Fruit fly (Drosophila melanogaster) whole organism, wandering third instar larva: Measurements from ENCODE around the gene cbt.

Experiments
- Abd-B ChIP-seq: fragments of >200 bp; optimal IDR thresholded peaks from 2 replicates; lab custom pipeline; 2017; ENCODE audit warnings: missing biosample characterization, missing genetic modification characterization
- Hr83 ChIP-seq: fragments of 200-300 bp; sonication (Bioruptor generic); optimal IDR thresholded peaks from 2 replicates; lab custom pipeline; 2016; ENCODE audit warnings: missing biosample characterization, mild to moderate bottlenecking, missing genetic modification characterization, moderate library complexity; ENCODE audit not compliant: poor library complexity, severe bottlenecking
- Mio ChIP-seq: sonication (Bioruptor generic); optimal IDR thresholded peaks from 2 replicates; lab custom pipeline; 2016; ENCODE audit warnings: missing biosample characterization, missing genetic modification characterization
- Sp1 ChIP-seq: fragments of 200-800 bp; sonication (Bioruptor generic); optimal IDR thresholded peaks from 3 replicates; lab custom pipeline; 2019; ENCODE audit warnings: missing biosample characterization, mild to moderate bottlenecking, missing genetic modification characterization, moderate library complexity
- br ChIP-seq: fragments of 200-800 bp; sonication (Bioruptor generic); optimal IDR thresholded peaks from 2 replicates; lab custom pipeline; 2016; ENCODE audit warnings: missing biosample characterization, missing genetic modification characterization
- dmrt93B ChIP-seq: fragments of 200-800 bp; sonication (Bioruptor generic); optimal IDR thresholded peaks from 2 replicates; lab custom pipeline; 2018; ENCODE audit warnings: missing biosample characterization, mild to moderate bottlenecking, missing genetic modification characterization
- foxo ChIP-seq, 2 experiments: fragments of 200-800 bp; sonication (Bioruptor generic); optimal IDR thresholded peaks; 2 replicates in 1 of 2; 3 replicates in 1 of 2; lab custom pipeline; 2016 to 2017; ENCODE audit warnings: missing biosample characterization in 2 of 2, missing genetic modification characterization in 2 of 2
- fru ChIP-seq: fragments of 200-800 bp; sonication (Bioruptor generic); optimal IDR thresholded peaks from 3 replicates; lab custom pipeline; 2016; ENCODE audit warnings: missing biosample characterization, mild to moderate bottlenecking, missing genetic modification characterization
- h ChIP-seq: fragments of 200-800 bp; sonication (Bioruptor generic); optimal IDR thresholded peaks from 3 replicates; lab custom pipeline; 2016; ENCODE audit warnings: missing biosample characterization, mild to moderate bottlenecking, missing genetic modification characterization
- jim ChIP-seq: fragments of 175-275, 200-325 bp; sonication (Bioruptor generic); optimal IDR thresholded peaks from 2 replicates; lab custom pipeline; 2016; ENCODE audit warnings: missing biosample characterization, mild to moderate bottlenecking, missing genetic modification characterization
- psq ChIP-seq: fragments of 200-800 bp; sonication (Bioruptor generic); optimal IDR thresholded peaks from 3 replicates; lab custom pipeline; 2017; ENCODE audit warnings: missing biosample characterization, mild to moderate bottlenecking, missing genetic modification characterization, moderate library complexity
- sage ChIP-seq: fragments of 200-800 bp; sonication (Bioruptor generic); optimal IDR thresholded peaks from 2 replicates; lab custom pipeline; 2016; ENCODE audit warnings: missing biosample characterization, mild to moderate bottlenecking, missing genetic modification characterization
- usp ChIP-seq: fragments of >200 bp; optimal IDR thresholded peaks from 2 replicates; lab custom pipeline; 2017; ENCODE audit warnings: missing biosample characterization, missing genetic modification characterization

DNA sequence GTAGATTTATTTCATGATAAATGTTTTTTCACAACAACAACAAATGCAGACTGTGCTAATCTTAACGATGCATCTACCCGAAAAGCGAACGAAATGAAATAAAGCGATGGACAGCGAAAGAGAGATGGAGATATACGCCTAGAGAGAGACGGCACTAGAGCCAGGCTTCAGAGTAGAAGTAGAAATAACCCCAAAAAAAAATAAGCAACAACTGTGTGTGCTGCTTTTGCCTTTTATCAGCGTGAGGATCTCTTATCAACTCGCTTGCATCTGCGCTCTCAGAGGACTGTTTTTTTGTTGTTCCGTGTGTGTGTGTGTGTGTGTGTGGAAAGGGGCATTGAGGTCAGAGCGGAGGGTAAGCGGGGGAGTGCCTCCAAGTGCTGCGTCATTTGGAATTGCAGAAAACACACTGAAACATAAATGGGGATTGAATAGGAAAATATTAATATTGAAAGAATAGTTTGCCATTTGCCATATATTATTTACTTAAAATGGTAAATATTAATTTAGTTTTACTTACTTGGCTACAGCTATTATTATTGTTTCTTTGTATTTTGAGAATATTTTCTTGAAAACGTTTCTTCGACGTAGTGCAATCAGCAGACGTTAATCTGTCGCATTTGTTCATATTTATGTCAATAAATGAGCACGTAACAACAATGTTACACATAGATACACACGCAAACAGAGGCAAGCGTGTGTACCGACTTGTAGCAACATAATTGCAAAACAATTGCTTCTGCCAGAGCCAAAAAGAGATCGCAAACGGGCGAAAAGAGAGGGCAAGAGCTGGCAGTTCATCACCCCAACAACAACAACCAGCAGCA is 41.7 kb upstream of the cbt start:
- TF ChIP-seq Abd-B (GFP tag; lab: Kevin White, UChicago) (no peak), sage (GFP tag; lab: Kevin White, UChicago) (no peak), Hr83 (GFP tag; lab: Kevin White, UChicago) (no peak), dmrt93B (GFP tag; lab: Kevin White, UChicago) (no peak), jim (GFP tag; lab: Kevin White, UChicago) (no peak), fru (no peak), psq (GFP tag; lab: Kevin White, UChicago) (no peak), h (no peak), foxo (GFP tag; optimal IDR thresholded peaks at IDR 0.05; lab: Kevin White, UChicago) (no peak), Sp1 (GFP tag; lab: Kevin White, UChicago) (no peak), Mio (GFP tag; lab: Kevin White, UChicago) (no peak), br (GFP tag; lab: Kevin White, UChicago) (no peak), usp (no peak)
